Fruit fly (Drosophila melanogaster) S2 (cell line): ENCODE data around the gene CG43062.

Experiments used
- CG8478 ChIP-seq: fragments of >200 bp; optimal IDR thresholded peaks from 2 replicates; lab custom pipeline; 2018
- CTCF ChIP-seq, 2 experiments: fragments of >200 bp; optimal IDR thresholded peaks; 2 replicates each; lab custom pipeline; 2018

dm6 chr3R:11775207-11775606, 25.1 kb downstream of the CG43062 start:
- TF ChIP-seq CTCF (optimal IDR thresholded peaks at IDR 0.05; lab: Kevin White, UChicago) (no peak), CG8478 (lab: Kevin White, UChicago) (no peak)
